Worm (Caenorhabditis elegans) whole organism, L4 larva: Measurements from ENCODE around the gene R10E9.4.

Experiments
- D1046.2 ChIP-seq: fragments of 200-800 bp; sonication (Bioruptor generic); IDR thresholded peaks from 2 replicates; pipeline ENCODE4 v1.3.6; 2022; ENCODE audit warnings: missing genetic modification characterization, missing compliant biosample characterization
- F44E2.7 ChIP-seq: fragments of 200-800 bp; sonication (Bioruptor generic); IDR thresholded peaks from 2 replicates; pipeline ENCODE4 v2.1.2; 2022; ENCODE audit warnings: missing genetic modification characterization, missing compliant biosample characterization
- F49E8.2 ChIP-seq: sonication (generic microtip); optimal IDR thresholded peaks from 2 replicates; lab custom pipeline; 2016; ENCODE audit warnings: missing compliant biosample characterization, mild to moderate bottlenecking, missing genetic modification characterization, borderline replicate concordance
- R02D3.7 ChIP-seq: fragments of 150-350 bp; sonication (generic microtip); optimal IDR thresholded peaks from 3 replicates; lab custom pipeline; 2014; ENCODE audit warnings: missing biosample characterization, missing genetic modification characterization
- Y48G9A.11 ChIP-seq: fragments of 200-800 bp; sonication (Bioruptor generic); IDR thresholded peaks from 2 replicates; pipeline ENCODE4 v1.3.6; 2022; ENCODE audit warnings: missing genetic modification reagents, missing genetic modification characterization, missing compliant biosample characterization
- Y75B8A.6 ChIP-seq: fragments of 200-800 bp; sonication (Bioruptor generic); IDR thresholded peaks from 2 replicates; pipeline ENCODE4 v1.3.6; 2022; ENCODE audit warnings: missing genetic modification reagents, missing genetic modification characterization, missing compliant biosample characterization
- aha-1 ChIP-seq: fragments of 150-350 bp; peaks from one replicate; lab custom pipeline; 2014; ENCODE audit warnings: missing biosample characterization, missing genetic modification characterization
- ama-1 ChIP-seq: fragments of 150-350 bp; optimal IDR thresholded peaks from 2 replicates; lab custom pipeline; 2014; ENCODE audit warnings: inconsistent platforms, mixed read lengths
- attf-4 ChIP-seq: sonication (generic microtip); optimal IDR thresholded peaks from 3 replicates; lab custom pipeline; 2017; ENCODE audit warnings: missing biosample characterization, missing genetic modification characterization
- ceh-44 ChIP-seq: fragments of 200-800 bp; sonication (Bioruptor generic); IDR thresholded peaks from 2 replicates; pipeline ENCODE4 v1.3.6; 2022; ENCODE audit warnings: missing genetic modification reagents, missing genetic modification characterization, missing compliant biosample characterization
- cey-2 ChIP-seq: sonication (generic microtip); optimal IDR thresholded peaks from 3 replicates; lab custom pipeline; 2017; ENCODE audit warnings: missing genetic modification characterization, mild to moderate bottlenecking, missing compliant biosample characterization, antibody characterized with exemption, borderline replicate concordance; ENCODE audit not compliant: insufficient read depth
- daf-19 ChIP-seq: fragments of 200-800 bp; sonication (Bioruptor generic); conservative IDR thresholded peaks from 2 replicates; pipeline ENCODE4 v1.3.6; 2022; ENCODE audit warnings: missing genetic modification characterization, missing compliant biosample characterization
- daf-8 ChIP-seq: fragments of 200-800 bp; sonication (Bioruptor generic); IDR thresholded peaks from 2 replicates; pipeline ENCODE4 v1.3.6; 2022; ENCODE audit warnings: missing genetic modification characterization, missing compliant biosample characterization
- dmd-6 ChIP-seq: fragments of 200-800 bp; sonication (Bioruptor generic); IDR thresholded peaks from 2 replicates; pipeline ENCODE4 v1.3.6; 2022; ENCODE audit warnings: missing genetic modification reagents, missing genetic modification characterization, missing compliant biosample characterization
- dmd-9 ChIP-seq: fragments of 200-800 bp; sonication (Bioruptor generic); IDR thresholded peaks from 2 replicates; pipeline ENCODE4 v1.3.6; 2022; ENCODE audit warnings: missing genetic modification reagents, missing genetic modification characterization, missing compliant biosample characterization
- dpl-1 ChIP-seq: fragments of 150-350 bp; optimal IDR thresholded peaks from 2 replicates; lab custom pipeline; 2014; ENCODE audit warnings: missing biosample characterization, missing genetic modification reagents, missing genetic modification characterization
- egl-27 ChIP-seq: sonication (generic microtip); optimal IDR thresholded peaks from 3 replicates; lab custom pipeline; 2017; ENCODE audit warnings: missing biosample characterization, missing genetic modification reagents, missing genetic modification characterization
- egl-43 ChIP-seq: fragments of 200-800 bp; sonication (Bioruptor generic); IDR thresholded peaks from 2 replicates; pipeline ENCODE4 v1.3.6; 2022; ENCODE audit warnings: missing genetic modification reagents, missing genetic modification characterization, missing compliant biosample characterization
- gei-8 ChIP-seq: fragments of 200-800 bp; sonication (Bioruptor generic); optimal IDR thresholded peaks from 2 replicates; lab custom pipeline; 2018; ENCODE audit warnings: mild to moderate bottlenecking, missing genetic modification characterization, missing compliant biosample characterization
- hif-1 ChIP-seq, 2 experiments: sonication (generic microtip); optimal IDR thresholded peaks; 2 replicates each; lab custom pipeline; 2016 to 2017; ENCODE audit warnings: missing compliant biosample characterization in 2 of 2, missing genetic modification characterization in 2 of 2, missing genetic modification reagents in 2 of 2, missing genotype in 2 of 2, mild to moderate bottlenecking in 1 of 2
- hlh-11 ChIP-seq: fragments of 200-800 bp; sonication (Bioruptor generic); optimal IDR thresholded peaks from 2 replicates; lab custom pipeline; 2018; ENCODE audit warnings: mild to moderate bottlenecking, missing genetic modification characterization, missing compliant biosample characterization
- hlh-30 ChIP-seq: sonication (generic microtip); optimal IDR thresholded peaks from 2 replicates; lab custom pipeline; 2017; ENCODE audit warnings: antibody characterized with exemption, mild to moderate bottlenecking, missing genetic modification characterization, missing compliant biosample characterization; ENCODE audit not compliant: insufficient read depth
- hmg-1.1 ChIP-seq: fragments of 200-800 bp; sonication (Bioruptor generic); IDR thresholded peaks from 2 replicates; pipeline ENCODE4 v1.3.6; 2022; ENCODE audit warnings: missing genetic modification reagents, missing genetic modification characterization, missing compliant biosample characterization
- jun-1 ChIP-seq: fragments of 150-350 bp; optimal IDR thresholded peaks from 2 replicates; lab custom pipeline; 2014; ENCODE audit warnings: missing biosample characterization, missing genetic modification reagents, missing genetic modification characterization
- lin-1 ChIP-seq: fragments of 200-800 bp; sonication (Bioruptor generic); IDR thresholded peaks from 2 replicates; pipeline ENCODE4 v1.3.6; 2022; ENCODE audit warnings: missing genetic modification reagents, missing genetic modification characterization, missing compliant biosample characterization
- lin-13 ChIP-seq: fragments of 150-350 bp; optimal IDR thresholded peaks from 2 replicates; lab custom pipeline; 2014; ENCODE audit warnings: missing biosample characterization, missing genetic modification reagents, missing genetic modification characterization
- lin-15B ChIP-seq: fragments of 150-350 bp; sonication (generic microtip); optimal IDR thresholded peaks from 3 replicates; lab custom pipeline; 2014; ENCODE audit warnings: missing biosample characterization, missing genetic modification characterization
- lin-39 ChIP-seq: fragments of 150-350 bp; optimal IDR thresholded peaks from 2 replicates; lab custom pipeline; 2014; ENCODE audit warnings: missing biosample characterization, missing genetic modification reagents, missing genetic modification characterization
- madf-5 ChIP-seq, 2 experiments: fragments of 200-800 bp; sonication (Bioruptor generic); IDR thresholded peaks; 2 replicates each; pipeline ENCODE4 v1.3.6; 2022; ENCODE audit warnings: missing compliant biosample characterization in 2 of 2, missing genetic modification characterization in 2 of 2
- madf-9 ChIP-seq: fragments of 200-800 bp; sonication (Bioruptor generic); conservative IDR thresholded peaks from 2 replicates; pipeline ENCODE4 v1.3.6; 2022; ENCODE audit warnings: missing genetic modification reagents, missing genetic modification characterization, missing compliant biosample characterization
- mep-1 ChIP-seq: fragments of 150-350 bp; sonication (generic microtip); optimal IDR thresholded peaks from 3 replicates; lab custom pipeline; 2014; ENCODE audit warnings: missing biosample characterization, missing genetic modification characterization
- nhr-102 ChIP-seq: sonication (generic microtip); optimal IDR thresholded peaks from 2 replicates; lab custom pipeline; 2016; ENCODE audit warnings: mild to moderate bottlenecking, missing genetic modification characterization, moderate library complexity, missing compliant biosample characterization
- nhr-11 ChIP-seq: fragments of 150-350 bp; optimal IDR thresholded peaks from 2 replicates; lab custom pipeline; 2014; ENCODE audit warnings: missing biosample characterization, missing genetic modification characterization
- nhr-111 ChIP-seq: fragments of 200-800 bp; sonication (Bioruptor generic); optimal IDR thresholded peaks from 2 replicates; lab custom pipeline; 2018; ENCODE audit warnings: mild to moderate bottlenecking, missing genetic modification characterization, missing compliant biosample characterization
- nhr-237 ChIP-seq: sonication (generic microtip); optimal IDR thresholded peaks from 2 replicates; lab custom pipeline; 2017; ENCODE audit warnings: missing biosample characterization, missing genetic modification characterization
- nhr-25 ChIP-seq: sonication (generic microtip); optimal IDR thresholded peaks from 2 replicates; lab custom pipeline; 2017; ENCODE audit warnings: missing genetic modification characterization, mild to moderate bottlenecking, missing compliant biosample characterization, antibody characterized with exemption, moderate library complexity, borderline replicate concordance; ENCODE audit not compliant: insufficient read depth
- nhr-28 ChIP-seq: fragments of 150-350 bp; optimal IDR thresholded peaks from 2 replicates; lab custom pipeline; 2014; ENCODE audit warnings: missing biosample characterization, missing genetic modification characterization
- nhr-42 ChIP-seq: fragments of 200-800 bp; sonication (Bioruptor generic); IDR thresholded peaks from 2 replicates; pipeline ENCODE4 v1.3.6; 2022; ENCODE audit warnings: missing genetic modification characterization, missing compliant biosample characterization
- nhr-77 ChIP-seq: fragments of 150-350 bp; optimal IDR thresholded peaks from 2 replicates; lab custom pipeline; 2014; ENCODE audit warnings: missing biosample characterization, missing genetic modification characterization
- pha-4 ChIP-seq, 2 experiments: fragments of 150-350 bp in 1 of 2; fragments of 200-800 bp in 1 of 2; sonication (Bioruptor generic) in 1 of 2; IDR thresholded peaks in 1 of 2; optimal IDR thresholded peaks in 1 of 2; 2 replicates each; pipeline versions ENCODE4 v1.3.6 to Lab custom; 2014 to 2022; ENCODE audit warnings: missing genetic modification characterization in 2 of 2, missing genetic modification reagents in 2 of 2, missing biosample characterization in 1 of 2, missing compliant biosample characterization in 1 of 2
- skn-1 ChIP-seq: fragments of 150-350 bp; optimal IDR thresholded peaks from 2 replicates; lab custom pipeline; 2014; ENCODE audit warnings: missing biosample characterization, missing genetic modification characterization
- spr-1 ChIP-seq: sonication (generic microtip); optimal IDR thresholded peaks from 2 replicates; lab custom pipeline; 2016; ENCODE audit warnings: mild to moderate bottlenecking, missing genetic modification characterization, missing compliant biosample characterization
- vab-7 ChIP-seq: fragments of 200-800 bp; sonication (Bioruptor generic); IDR thresholded peaks from 2 replicates; pipeline ENCODE4 v1.3.6; 2022; ENCODE audit warnings: missing genetic modification reagents, missing genetic modification characterization, missing compliant biosample characterization
- zfp-2 ChIP-seq: sonication (generic microtip); optimal IDR thresholded peaks from 2 replicates; lab custom pipeline; 2016; ENCODE audit warnings: mild to moderate bottlenecking, missing genetic modification characterization, missing compliant biosample characterization
- zip-2 ChIP-seq: fragments of 150-350 bp; optimal IDR thresholded peaks from 2 replicates; lab custom pipeline; 2014; ENCODE audit warnings: missing biosample characterization, missing genetic modification characterization
- ztf-11 ChIP-seq: fragments of 150-350 bp; optimal IDR thresholded peaks from 2 replicates; lab custom pipeline; 2014; ENCODE audit warnings: missing biosample characterization, missing genetic modification characterization

R10E9.4 gene

DNA sequence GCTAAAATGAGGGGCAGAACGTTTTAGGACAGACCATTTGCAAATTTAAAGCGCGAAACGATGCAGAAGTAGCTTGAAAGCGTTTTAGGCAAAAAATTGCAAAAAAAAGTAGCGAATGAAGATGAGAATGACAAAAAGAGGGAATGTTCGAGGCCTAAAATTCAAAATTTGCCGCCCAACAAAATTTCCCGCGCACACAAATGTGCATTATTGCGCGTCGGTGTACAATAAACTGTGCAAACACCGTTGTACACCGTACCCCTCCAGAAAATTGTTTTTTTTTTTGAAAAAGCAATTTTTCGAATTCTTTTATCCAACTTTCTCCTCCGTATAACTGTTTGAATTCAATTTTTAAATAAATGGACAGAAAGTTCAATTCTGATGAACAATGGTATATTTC lies 47.2 kb upstream of the R10E9.4 start, which contains the start of gene snpc-3.4 (continued):
- no peak for TF ChIP-seq nhr-111 (GFP tag; lab: Kevin White, UChicago)
- peak; percentile 42; the same call in 1 of the 2 replicates for TF ChIP-seq dmd-6 (GFP tag; lab: Robert Waterston, UW)
- TF ChIP-seq hif-1 (tag; optimal IDR thresholded peaks at IDR 0.05; lab: Kevin White, UChicago), result peak in 1 of 2 experiments; percentile 35
- TF ChIP-seq nhr-28 (tag; lab: Kevin White, UChicago), result peak; percentile 58
- TF ChIP-seq nhr-102, result no peak
- TF ChIP-seq lin-13 (GFP tag; lab: Kevin White, UChicago), result peak; percentile 39
- TF ChIP-seq attf-4 (tag; lab: Kevin White, UChicago), result no peak
- TF ChIP-seq Y48G9A.11 (GFP tag; lab: Robert Waterston, UW), result peak; percentile 75
- no peak for TF ChIP-seq nhr-25 (tag; lab: Kevin White, UChicago)
- no peak for TF ChIP-seq madf-5 (GFP tag; IDR thresholded peaks at IDR 0.05; lab: Robert Waterston, UW)
- peak; percentile 91 for TF ChIP-seq dpl-1 (GFP tag; lab: Kevin White, UChicago)
- TF ChIP-seq ztf-11 (tag; lab: Kevin White, UChicago), result no peak
- TF ChIP-seq nhr-237 (tag; lab: Kevin White, UChicago), result no peak
- TF ChIP-seq zfp-2 (tag; lab: Kevin White, UChicago), result no peak
- TF ChIP-seq Y75B8A.6 (GFP tag; lab: Robert Waterston, UW), result no peak
- no peak for TF ChIP-seq daf-8 (GFP tag; lab: Robert Waterston, UW)
- no peak for TF ChIP-seq cey-2 (tag; lab: Kevin White, UChicago)
- TF ChIP-seq ama-1 (lab: Kevin White, UChicago), result peak; percentile 12
- peak; percentile 94 for TF ChIP-seq aha-1
- TF ChIP-seq skn-1 (tag; lab: Kevin White, UChicago), result no peak
- no peak for TF ChIP-seq hlh-11
- no peak for TF ChIP-seq daf-19 (GFP tag; lab: Robert Waterston, UW)
- 0 out of 2 replicates have a peak, but pooled peaks have one; percentile 64 for TF ChIP-seq hmg-1.1

DNA sequence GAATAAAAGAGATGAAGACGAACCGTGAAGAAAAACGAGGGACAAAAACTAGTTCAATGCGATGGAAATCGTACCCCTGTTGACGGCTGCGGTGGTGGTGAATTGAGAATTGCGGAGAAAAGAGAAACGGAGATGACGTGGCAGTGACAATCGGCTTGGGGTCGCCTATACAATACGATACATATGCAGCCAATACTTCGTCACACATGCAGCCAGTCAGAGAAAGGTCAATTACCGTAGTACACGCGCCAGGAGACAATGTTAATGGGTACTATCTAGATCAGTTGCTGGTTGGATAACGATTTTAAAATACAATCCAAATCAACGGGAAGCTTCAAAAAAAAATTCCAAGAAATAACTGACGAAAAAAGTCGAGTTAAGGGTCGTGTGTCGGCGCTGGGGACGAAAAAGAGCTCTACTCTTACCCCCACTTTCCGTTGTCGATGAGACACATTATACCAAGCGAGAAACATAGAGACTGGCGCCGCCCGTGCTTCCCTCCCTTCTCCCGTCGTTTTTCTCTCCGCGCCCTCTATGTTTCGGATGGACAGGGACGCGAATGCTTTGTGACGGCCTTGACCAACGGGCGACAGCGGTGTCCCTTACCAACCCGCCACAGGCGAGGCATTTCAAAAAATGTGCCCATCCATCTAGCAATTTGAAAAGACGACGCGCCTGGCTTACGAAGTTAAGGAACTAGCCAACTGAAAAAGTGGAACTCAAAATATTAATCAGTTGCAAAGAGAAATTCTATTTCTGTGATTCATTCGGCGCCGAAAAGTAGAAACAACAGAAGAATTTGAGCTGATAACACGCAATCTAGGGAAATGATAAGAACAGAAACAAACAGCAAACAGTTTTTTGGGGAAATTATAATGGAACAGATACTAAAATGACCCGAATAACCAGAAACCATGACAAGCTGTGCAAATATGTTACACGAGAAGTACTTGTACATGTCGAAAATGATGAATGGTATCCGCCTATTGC lies 46.3 kb upstream of the R10E9.4 start:
- TF ChIP-seq mep-1 (tag; lab: Kevin White, UChicago) (peak; percentile 52), egl-43 (0 out of 2 replicates have a peak, but pooled peaks have one; percentile 34), Y48G9A.11 (GFP tag; lab: Robert Waterston, UW) (no peak), F49E8.2 (tag; lab: Kevin White, UChicago) (no peak), madf-9 (GFP tag; lab: Robert Waterston, UW) (no peak), lin-39 (tag; lab: Kevin White, UChicago) (no peak), daf-19 (GFP tag; lab: Robert Waterston, UW) (no peak), gei-8 (no peak), lin-15B (tag; lab: Kevin White, UChicago) (no peak), R02D3.7 (no peak), hmg-1.1 (0 out of 2 replicates have a peak, but pooled peaks have one; percentile 24), vab-7 (GFP tag; lab: Robert Waterston, UW) (no peak), zip-2 (tag; lab: Kevin White, UChicago) (no peak), nhr-111 (GFP tag; lab: Kevin White, UChicago) (no peak), D1046.2 (GFP tag; lab: Robert Waterston, UW) (no peak), dmd-9 (no peak), nhr-77 (tag; lab: Kevin White, UChicago) (no peak), F44E2.7 (GFP tag; lab: Robert Waterston, UW) (no peak), ceh-44 (GFP tag; lab: Robert Waterston, UW) (no peak), nhr-42 (GFP tag; lab: Robert Waterston, UW) (no peak), jun-1 (tag; lab: Kevin White, UChicago) (no peak), hlh-30 (tag; lab: Kevin White, UChicago) (peak; percentile 11), nhr-28 (tag; lab: Kevin White, UChicago) (peak; percentile 56), pha-4 (GFP tag; IDR thresholded peaks at IDR 0.05; lab: Robert Waterston, UW) (no peak), pha-4 (tag; optimal IDR thresholded peaks at IDR 0.05; lab: Kevin White, UChicago) (no peak), lin-1 (no peak), egl-27 (tag; lab: Kevin White, UChicago) (no peak), spr-1 (tag; lab: Kevin White, UChicago) (no peak), nhr-11 (tag; lab: Kevin White, UChicago) (no peak)
